Worm (Caenorhabditis elegans) whole organism, L4 larva: Measurements from ENCODE around the gene C33A12.4.
A peak's percentile ranks its signal among the peaks of the same experiment; 100 is the strongest.

Source experiments
- R02D3.7 ChIP-seq: fragments of 150-350 bp; sonication (generic microtip); optimal IDR thresholded peaks from 3 replicates; lab custom pipeline; 2014; ENCODE audit warnings: missing biosample characterization, missing genetic modification characterization
- mep-1 ChIP-seq: fragments of 150-350 bp; sonication (generic microtip); optimal IDR thresholded peaks from 3 replicates; lab custom pipeline; 2014; ENCODE audit warnings: missing biosample characterization, missing genetic modification characterization
- mxl-3 ChIP-seq: fragments of 200-800 bp; sonication (Bioruptor generic); optimal IDR thresholded peaks from 2 replicates; lab custom pipeline; 2018; ENCODE audit warnings: mild to moderate bottlenecking, missing genetic modification characterization, missing compliant biosample characterization
- nhr-25 ChIP-seq: sonication (generic microtip); optimal IDR thresholded peaks from 2 replicates; lab custom pipeline; 2017; ENCODE audit warnings: missing genetic modification characterization, mild to moderate bottlenecking, missing compliant biosample characterization, antibody characterized with exemption, moderate library complexity, borderline replicate concordance; ENCODE audit not compliant: insufficient read depth
- nhr-76 ChIP-seq: fragments of 150-350 bp; optimal IDR thresholded peaks from 2 replicates; lab custom pipeline; 2014; ENCODE audit warnings: missing biosample characterization, missing genetic modification characterization
- unc-62 ChIP-seq, 3 experiments: fragments of 150-350 bp in 1 of 3; sonication (generic microtip); optimal IDR thresholded peaks in 2 of 3; peaks in 1 of 3; 1 replicate in 1 of 3; 2 replicates in 2 of 3; lab custom pipeline; 2014 to 2017; ENCODE audit warnings: missing biosample characterization in 3 of 3, missing genetic modification characterization in 3 of 3, missing genetic modification reagents in 3 of 3, missing genotype in 1 of 3

ce11 chrIV:9540342-9540856 is 30.0 kb upstream of the C33A12.4 start, which contains the start of gene fbl-1:
- TF ChIP-seq nhr-76 (no peak), R02D3.7 (no peak), mxl-3 (GFP tag; lab: Kevin White, UChicago) (no peak), mep-1 (tag; lab: Kevin White, UChicago) (no peak), unc-62 (GFP tag; optimal IDR thresholded peaks at IDR 0.05 in 1 of 2; lab: Kevin White, UChicago) (peak in 1 of 2 experiments; percentile 71), unc-62 (tag; optimal IDR thresholded peaks at IDR 0.05; lab: Kevin White, UChicago) (no peak), nhr-25 (tag; lab: Kevin White, UChicago) (no peak)
